Fruit fly (Drosophila melanogaster) whole organism, larva: ENCODE measurements around the gene dmt.

Experiments used
- noc ChIP-seq: fragments of 200-800 bp; sonication (Bioruptor generic); optimal IDR thresholded peaks from 3 replicates; lab custom pipeline; 2019; ENCODE audit warnings: missing biosample characterization, mild to moderate bottlenecking, missing genetic modification characterization, moderate library complexity

Gene dmt

DNA sequence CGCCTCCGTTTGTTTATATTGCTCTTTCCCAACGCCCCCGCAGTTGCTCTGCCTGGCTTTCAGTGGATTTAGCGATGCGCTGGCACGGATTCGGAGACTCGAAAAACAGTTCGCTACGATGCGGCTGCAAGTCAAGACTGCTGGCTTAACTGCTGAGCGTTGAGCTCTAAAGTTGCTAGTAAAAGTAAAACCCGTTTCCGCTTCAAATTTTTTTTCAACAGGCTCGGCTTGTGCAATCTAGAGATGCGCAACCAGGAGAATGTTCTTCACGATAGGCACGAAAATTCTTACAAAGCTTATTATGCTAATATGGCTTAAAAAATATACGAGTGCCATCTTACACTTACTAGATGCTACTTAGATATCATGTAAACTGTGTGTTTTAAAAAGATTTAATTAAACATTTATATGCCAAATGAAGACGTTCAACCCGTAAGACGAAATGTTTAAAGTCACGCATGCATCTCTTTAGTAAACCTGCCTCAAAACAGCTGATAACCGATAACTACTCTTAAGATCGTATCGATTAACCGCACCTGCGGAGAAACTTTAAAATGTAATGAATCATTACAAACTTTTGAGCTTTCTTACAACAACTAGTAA is 36.4 kb downstream of the dmt start, which contains the start of gene CG12948:
Gene CG12948, minus strand, starts transcription at position 473 of the 603 bp plus-strand sequence.
- TF ChIP-seq noc, result no peak

- TF ChIP-seq noc, result no peak
Measured at dm6 chr3R:9747875-9747899, 36.7 kb downstream of the dmt start, which contains the start of gene PpD3. PpD3 (plus strand) TSS chr3R:9747875.

dm6 chr3R:9747900-9748663 is 37.1 kb downstream of the dmt start:
- TF ChIP-seq noc, result no peak

DNA sequence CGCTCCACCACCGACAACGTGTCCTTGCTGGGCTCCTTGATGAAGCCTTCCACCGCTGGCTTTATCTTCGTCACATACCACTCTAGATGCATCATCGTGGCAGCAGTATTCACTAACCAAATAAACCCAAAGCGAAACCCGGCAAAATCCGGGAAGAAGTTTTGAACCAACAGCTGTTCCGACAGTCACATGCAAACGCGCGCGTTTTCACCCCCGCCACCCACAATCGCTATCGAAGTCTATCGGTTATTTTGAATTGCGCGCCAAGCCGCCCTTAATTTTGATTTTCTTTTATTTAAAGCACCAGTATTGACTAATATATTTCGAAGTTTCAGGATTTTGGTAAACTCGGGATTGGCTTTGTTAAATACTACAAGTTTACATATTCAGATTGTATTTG is 43.5 kb downstream of the dmt start, which contains the start of gene Tti1:
Gene Tti1, minus strand, starts transcription at position 200 of the 400 bp plus-strand sequence.
- TF ChIP-seq noc, result no peak

dm6 chr3R:9756187-9756586 is 45.2 kb downstream of the dmt start, which contains the start of the genes Alg12 and Rpt3R:
Alg12 (plus strand) TSS chr3R:9756491.
Rpt3R (minus strand) TSS chr3R:9756510.
- TF ChIP-seq noc, result no peak

dm6 chr3R:9759360-9760191 is 48.6 kb downstream of the dmt start, which contains the start of gene Mpi:
Mpi (plus strand) TSS chr3R:9759622.
- no peak for TF ChIP-seq noc

dm6 chr3R:9762955-9763931 is 52.3 kb downstream of the dmt start, which contains the start of the genes Snap24 and CG8478:
Snap24 (minus strand) TSS chr3R:9763150.
CG8478 (plus strand) TSS chr3R:9763650.
- no peak for TF ChIP-seq noc
